Worm (Caenorhabditis elegans) whole organism, young adult: ENCODE results near the gene T14G8.4.

ENCODE experiments used
- B0261.1 ChIP-seq: sonication (generic microtip); optimal IDR thresholded peaks from 2 replicates; lab custom pipeline; 2016; ENCODE audit warnings: mild to moderate bottlenecking, missing genetic modification characterization, moderate library complexity, missing compliant biosample characterization
- B0336.3 ChIP-seq: fragments of 200-800 bp; sonication (Bioruptor generic); IDR thresholded peaks from 2 replicates; pipeline ENCODE4 v1.3.6; 2022; ENCODE audit warnings: missing genetic modification characterization, missing compliant biosample characterization
- C06A6.2 ChIP-seq: fragments of 200-800 bp; sonication (Bioruptor generic); conservative IDR thresholded peaks from 2 replicates; pipeline ENCODE4 v1.3.6; 2022; ENCODE audit warnings: missing genetic modification characterization, missing compliant biosample characterization
- F33H1.4 ChIP-seq: fragments of 200-800 bp; sonication (Bioruptor generic); IDR thresholded peaks from 2 replicates; pipeline ENCODE4 v1.3.6; 2022; ENCODE audit warnings: missing genetic modification reagents, missing genetic modification characterization, missing compliant biosample characterization
- F39B2.1 ChIP-seq: fragments of 200-800 bp; sonication (Bioruptor generic); IDR thresholded peaks from 2 replicates; pipeline ENCODE4 v1.3.6; 2022; ENCODE audit warnings: missing genetic modification reagents, missing genetic modification characterization, missing compliant biosample characterization
- F57A8.1 ChIP-seq: fragments of 200-800 bp; sonication (Bioruptor generic); optimal IDR thresholded peaks from 2 replicates; lab custom pipeline; 2018; ENCODE audit warnings: mild to moderate bottlenecking, missing genetic modification characterization, moderate library complexity, missing compliant biosample characterization
- F57C9.4 ChIP-seq: sonication (generic microtip); optimal IDR thresholded peaks from 2 replicates; lab custom pipeline; 2017; ENCODE audit warnings: mild to moderate bottlenecking, missing genetic modification characterization, missing compliant biosample characterization
- Y53G8AR.9 ChIP-seq: fragments of 200-800 bp; sonication (Bioruptor generic); conservative IDR thresholded peaks from 2 replicates; pipeline ENCODE4 v1.3.6; 2022; ENCODE audit warnings: missing genetic modification reagents, missing genetic modification characterization, missing compliant biosample characterization
- Y67H2A.10 ChIP-seq: fragments of 200-800 bp; sonication (Bioruptor generic); conservative IDR thresholded peaks from 2 replicates; pipeline ENCODE4 v1.3.6; 2022; ENCODE audit warnings: missing genetic modification reagents, missing genetic modification characterization, missing compliant biosample characterization
- Y79H2A.3 ChIP-seq: fragments of 200-800 bp; sonication (Bioruptor generic); conservative IDR thresholded peaks from 2 replicates; pipeline ENCODE4 v1.3.6; 2022; ENCODE audit warnings: missing genetic modification reagents, missing genetic modification characterization, missing compliant biosample characterization
- ama-1 ChIP-seq, 3 experiments: fragments of 150-350 bp in 1 of 3; sonication (generic microtip) in 2 of 3; optimal IDR thresholded peaks; 2 replicates each; lab custom pipeline; 2014 to 2018; ENCODE audit warnings: missing biosample characterization in 2 of 3, missing genetic modification characterization in 2 of 3, missing genetic modification reagents in 2 of 3
- aptf-2 ChIP-seq: fragments of 200-800 bp; sonication (Bioruptor generic); conservative IDR thresholded peaks from 2 replicates; pipeline ENCODE4 v1.3.6; 2022; ENCODE audit warnings: missing genetic modification reagents, missing genetic modification characterization, missing compliant biosample characterization
- attf-3 ChIP-seq: fragments of 200-800 bp; sonication (Bioruptor generic); conservative IDR thresholded peaks from 2 replicates; pipeline ENCODE4 v1.3.6; 2022; ENCODE audit warnings: missing genetic modification reagents, missing genetic modification characterization, missing compliant biosample characterization
- attf-5 ChIP-seq: fragments of 200-800 bp; sonication (Bioruptor generic); optimal IDR thresholded peaks from 2 replicates; lab custom pipeline; 2018; ENCODE audit warnings: mild to moderate bottlenecking, missing genetic modification characterization, missing compliant biosample characterization
- bed-1 ChIP-seq: fragments of 200-800 bp; sonication (Bioruptor generic); IDR thresholded peaks from 2 replicates; pipeline ENCODE4 v1.3.6; 2022; ENCODE audit warnings: missing genetic modification reagents, missing genetic modification characterization, missing compliant biosample characterization
- ccch-3 ChIP-seq: fragments of 200-800 bp; sonication (Bioruptor generic); optimal IDR thresholded peaks from 2 replicates; lab custom pipeline; 2018; ENCODE audit warnings: mild to moderate bottlenecking, missing genetic modification characterization, missing compliant biosample characterization
- cebp-1 ChIP-seq, 2 experiments: fragments of 200-800 bp in 1 of 2; sonication (Bioruptor generic) in 1 of 2; sonication (generic microtip) in 1 of 2; IDR thresholded peaks in 1 of 2; optimal IDR thresholded peaks in 1 of 2; 2 replicates each; pipeline versions ENCODE4 v1.3.6 to Lab custom; 2017 to 2022; ENCODE audit warnings: missing compliant biosample characterization in 2 of 2, missing genetic modification characterization in 2 of 2, mild to moderate bottlenecking in 1 of 2, missing genetic modification reagents in 1 of 2, moderate library complexity in 1 of 2
- ceh-91 ChIP-seq: fragments of 200-800 bp; sonication (Bioruptor generic); IDR thresholded peaks from 2 replicates; pipeline ENCODE4 v1.3.6; 2022; ENCODE audit warnings: missing genetic modification reagents, missing genetic modification characterization, missing compliant biosample characterization
- chd-7 ChIP-seq: sonication (generic microtip); optimal IDR thresholded peaks from 2 replicates; lab custom pipeline; 2016; ENCODE audit warnings: mild to moderate bottlenecking, missing genetic modification characterization, moderate library complexity, missing compliant biosample characterization
- dpl-1 ChIP-seq: fragments of 150-350 bp; optimal IDR thresholded peaks from 2 replicates; lab custom pipeline; 2014; ENCODE audit warnings: missing biosample characterization, missing genetic modification reagents, missing genetic modification characterization
- efl-1 ChIP-seq: fragments of 150-350 bp; optimal IDR thresholded peaks from 2 replicates; lab custom pipeline; 2014; ENCODE audit warnings: missing biosample characterization, missing genetic modification reagents, missing genetic modification characterization
- egl-18 ChIP-seq: fragments of 200-800 bp; sonication (Bioruptor generic); IDR thresholded peaks from 2 replicates; pipeline ENCODE4 v1.3.6; 2022; ENCODE audit warnings: missing genetic modification reagents, missing genetic modification characterization, missing compliant biosample characterization
- egrh-3 ChIP-seq: fragments of 200-800 bp; sonication (Bioruptor generic); IDR thresholded peaks from 2 replicates; pipeline ENCODE4 v1.3.6; 2022; ENCODE audit warnings: missing genetic modification reagents, missing genetic modification characterization, missing compliant biosample characterization
- ekl-4 ChIP-seq: fragments of 200-800 bp; sonication (Bioruptor generic); IDR thresholded peaks from 2 replicates; pipeline ENCODE4 v1.3.6; 2022; ENCODE audit warnings: missing genetic modification reagents, missing genetic modification characterization, missing compliant biosample characterization
- fkh-3 ChIP-seq: sonication (generic microtip); optimal IDR thresholded peaks from 2 replicates; lab custom pipeline; 2016; ENCODE audit warnings: mild to moderate bottlenecking, missing genetic modification characterization, missing compliant biosample characterization
- hlh-26 ChIP-seq: fragments of 200-800 bp; sonication (Bioruptor generic); conservative IDR thresholded peaks from 2 replicates; pipeline ENCODE4 v1.3.6; 2022; ENCODE audit warnings: missing genetic modification reagents, missing genetic modification characterization, missing compliant biosample characterization
- hmg-1.2 ChIP-seq: fragments of 200-800 bp; sonication (Bioruptor generic); IDR thresholded peaks from 2 replicates; pipeline ENCODE4 v1.3.6; 2022; ENCODE audit warnings: missing genetic modification reagents, missing genetic modification characterization, missing compliant biosample characterization
- lag-1 ChIP-seq: fragments of 200-800 bp; sonication (Bioruptor generic); IDR thresholded peaks from 2 replicates; pipeline ENCODE4 v1.3.6; 2022; ENCODE audit warnings: missing genetic modification reagents, missing genetic modification characterization, missing compliant biosample characterization
- lin-26 ChIP-seq: fragments of 200-800 bp; sonication (Bioruptor generic); IDR thresholded peaks from 2 replicates; pipeline ENCODE4 v1.3.6; 2022; ENCODE audit warnings: missing genetic modification reagents, missing genetic modification characterization, missing compliant biosample characterization
- lin-54 ChIP-seq: fragments of 200-800 bp; sonication (Bioruptor generic); optimal IDR thresholded peaks from 2 replicates; lab custom pipeline; 2018; ENCODE audit warnings: mild to moderate bottlenecking, missing genetic modification characterization, missing compliant biosample characterization
- madf-10 ChIP-seq: sonication (generic microtip); optimal IDR thresholded peaks from 2 replicates; lab custom pipeline; 2016; ENCODE audit warnings: mild to moderate bottlenecking, missing genetic modification characterization, missing compliant biosample characterization
- madf-6 ChIP-seq: fragments of 200-800 bp; sonication (Bioruptor generic); IDR thresholded peaks from 2 replicates; pipeline ENCODE4 v1.3.6; 2022; ENCODE audit warnings: missing genetic modification reagents, missing genetic modification characterization, missing compliant biosample characterization
- madf-8 ChIP-seq: fragments of 200-800 bp; sonication (Bioruptor generic); conservative IDR thresholded peaks from 2 replicates; pipeline ENCODE4 v1.3.6; 2022; ENCODE audit warnings: missing genetic modification reagents, missing genetic modification characterization, missing compliant biosample characterization
- mel-28 ChIP-seq: sonication (generic microtip); optimal IDR thresholded peaks from 2 replicates; lab custom pipeline; 2016; ENCODE audit warnings: borderline replicate concordance, mild to moderate bottlenecking, missing genetic modification characterization, missing compliant biosample characterization
- mxl-1 ChIP-seq: sonication (generic microtip); optimal IDR thresholded peaks from 2 replicates; lab custom pipeline; 2016; ENCODE audit warnings: missing genetic modification characterization, missing compliant biosample characterization
- nfya-1 ChIP-seq: sonication (generic microtip); optimal IDR thresholded peaks from 2 replicates; lab custom pipeline; 2017; ENCODE audit warnings: antibody characterized with exemption, missing compliant biosample characterization, missing genetic modification characterization, borderline replicate concordance; ENCODE audit not compliant: insufficient read depth
- nfyb-1 ChIP-seq: fragments of 200-800 bp; sonication (Bioruptor generic); IDR thresholded peaks from 2 replicates; pipeline ENCODE4 v1.3.6; 2022; ENCODE audit warnings: missing genetic modification reagents, missing genetic modification characterization, missing compliant biosample characterization
- nhr-27 ChIP-seq: fragments of 200-800 bp; sonication (Bioruptor generic); optimal IDR thresholded peaks from 2 replicates; lab custom pipeline; 2018; ENCODE audit warnings: mild to moderate bottlenecking, missing genetic modification characterization, moderate library complexity, missing compliant biosample characterization
- pbrm-1 ChIP-seq: fragments of 200-800 bp; sonication (Bioruptor generic); IDR thresholded peaks from 2 replicates; pipeline ENCODE4 v1.3.6; 2022; ENCODE audit warnings: missing genetic modification reagents, missing genetic modification characterization, missing compliant biosample characterization
- repo-1 ChIP-seq: sonication (generic microtip); optimal IDR thresholded peaks from 2 replicates; lab custom pipeline; 2017; ENCODE audit warnings: mild to moderate bottlenecking, missing genetic modification characterization, missing compliant biosample characterization
- sdz-38 ChIP-seq: sonication (generic microtip); optimal IDR thresholded peaks from 2 replicates; lab custom pipeline; 2016; ENCODE audit warnings: missing genotype, missing genetic modification characterization, missing compliant biosample characterization
- snpc-3.4 ChIP-seq: sonication (generic microtip); optimal IDR thresholded peaks from 2 replicates; lab custom pipeline; 2017; ENCODE audit warnings: missing genetic modification characterization, mild to moderate bottlenecking, missing compliant biosample characterization, antibody characterized with exemption, moderate library complexity, missing genotype, missing genetic modification reagents
- somi-1 ChIP-seq: fragments of 200-800 bp; sonication (Bioruptor generic); optimal IDR thresholded peaks from 2 replicates; lab custom pipeline; 2018; ENCODE audit warnings: mild to moderate bottlenecking, missing genetic modification characterization, missing compliant biosample characterization
- tbp1 ChIP-seq: fragments of 200-800 bp; sonication (Bioruptor generic); optimal IDR thresholded peaks from 2 replicates; lab custom pipeline; 2018; ENCODE audit warnings: mild to moderate bottlenecking, missing genetic modification characterization, missing compliant biosample characterization
- xnd-1 ChIP-seq: sonication (generic microtip); optimal IDR thresholded peaks from 2 replicates; lab custom pipeline; 2016; ENCODE audit warnings: missing genotype, missing genetic modification reagents, missing genetic modification characterization, missing compliant biosample characterization
- ztf-18 ChIP-seq: sonication (generic microtip); optimal IDR thresholded peaks from 2 replicates; lab custom pipeline; 2016; ENCODE audit warnings: missing genotype, mild to moderate bottlenecking, missing genetic modification characterization, missing compliant biosample characterization
- ztf-22 ChIP-seq: fragments of 200-800 bp; sonication (Bioruptor generic); optimal IDR thresholded peaks from 2 replicates; lab custom pipeline; 2018; ENCODE audit warnings: mild to moderate bottlenecking, missing genetic modification characterization, moderate library complexity, missing compliant biosample characterization
- ztf-28 ChIP-seq: fragments of 200-800 bp; sonication (Bioruptor generic); IDR thresholded peaks from 2 replicates; pipeline ENCODE4 v1.3.6; 2022; ENCODE audit warnings: missing genetic modification reagents, missing genetic modification characterization, missing compliant biosample characterization
- ztf-3 ChIP-seq: fragments of 200-800 bp; sonication (Bioruptor generic); optimal IDR thresholded peaks from 2 replicates; lab custom pipeline; 2018; ENCODE audit warnings: mild to moderate bottlenecking, missing genetic modification characterization, missing compliant biosample characterization

The T14G8.4 gene

ce11 chrX:12854680-12855079 lies 9.0 kb downstream of the T14G8.4 start:
- TF ChIP-seq tbp1: peak; percentile 84
- TF ChIP-seq aptf-2 (GFP tag; lab: Robert Waterston, UW): no peak
- peak; percentile 66 for TF ChIP-seq B0261.1 (tag; lab: Kevin White, UChicago)
- TF ChIP-seq hmg-1.2 (GFP tag; lab: Robert Waterston, UW): peak; percentile 62
- TF ChIP-seq F39B2.1 (GFP tag; lab: Robert Waterston, UW): no peak
- no peak for TF ChIP-seq chd-7 (tag; lab: Kevin White, UChicago)
- TF ChIP-seq mxl-1 (tag; lab: Kevin White, UChicago): no peak
- TF ChIP-seq ztf-3: no peak
- no peak for TF ChIP-seq C06A6.2
- TF ChIP-seq cebp-1 (GFP tag; IDR thresholded peaks at IDR 0.05; lab: Robert Waterston, UW): 0 out of 2 replicates have a peak, but pooled peaks have one; percentile 10
- no peak for TF ChIP-seq cebp-1 (tag; optimal IDR thresholded peaks at IDR 0.05; lab: Kevin White, UChicago)
- no peak for TF ChIP-seq egl-18 (GFP tag; lab: Robert Waterston, UW)
- no peak for TF ChIP-seq sdz-38 (tag; lab: Kevin White, UChicago)
- no peak for TF ChIP-seq attf-3 (GFP tag; lab: Robert Waterston, UW)
- no peak for TF ChIP-seq Y67H2A.10 (GFP tag; lab: Robert Waterston, UW)
- no peak for TF ChIP-seq ztf-22 (GFP tag; lab: Kevin White, UChicago)
- no peak for TF ChIP-seq fkh-3 (tag; lab: Kevin White, UChicago)
- TF ChIP-seq lin-54 (GFP tag; lab: Kevin White, UChicago): no peak
- no peak for TF ChIP-seq ama-1 (optimal IDR thresholded peaks at IDR 0.05; lab: Kevin White, UChicago)
- TF ChIP-seq ama-1 (GFP tag; optimal IDR thresholded peaks at IDR 0.05; lab: Kevin White, UChicago): no peak
- TF ChIP-seq somi-1 (GFP tag; lab: Kevin White, UChicago): no peak
- TF ChIP-seq lin-26: peak; percentile 51
- no peak for TF ChIP-seq mel-28 (tag; lab: Kevin White, UChicago)
- TF ChIP-seq dpl-1 (GFP tag; lab: Kevin White, UChicago): no peak
- TF ChIP-seq pbrm-1 (GFP tag; lab: Robert Waterston, UW): peak; percentile 45; the same call in 1 of the 2 replicates
- no peak for TF ChIP-seq efl-1 (GFP tag; lab: Kevin White, UChicago)
- no peak for TF ChIP-seq egrh-3 (GFP tag; lab: Robert Waterston, UW)
- no peak for TF ChIP-seq F57A8.1 (GFP tag; lab: Kevin White, UChicago)
- TF ChIP-seq bed-1 (GFP tag; lab: Robert Waterston, UW): no peak
- 0 out of 2 replicates have a peak, but pooled peaks have one; percentile 26 for TF ChIP-seq ekl-4 (GFP tag; lab: Robert Waterston, UW)
- TF ChIP-seq nhr-27 (tag; lab: Kevin White, UChicago): no peak
- TF ChIP-seq lag-1 (GFP tag; lab: Robert Waterston, UW): no peak
- TF ChIP-seq F57C9.4: no peak
- TF ChIP-seq ztf-18 (tag; lab: Kevin White, UChicago): no peak
- TF ChIP-seq nfya-1 (tag; lab: Kevin White, UChicago): no peak
- no peak for TF ChIP-seq hlh-26 (GFP tag; lab: Robert Waterston, UW)
- TF ChIP-seq madf-8: no peak
- no peak for TF ChIP-seq snpc-3.4 (tag; lab: Kevin White, UChicago)
- no peak for TF ChIP-seq madf-10 (tag; lab: Kevin White, UChicago)
- TF ChIP-seq nfyb-1 (GFP tag; lab: Robert Waterston, UW): no peak
- no peak for TF ChIP-seq ceh-91 (GFP tag; lab: Robert Waterston, UW)
- no peak for TF ChIP-seq Y79H2A.3 (GFP tag; lab: Robert Waterston, UW)
- no peak for TF ChIP-seq attf-5 (GFP tag; lab: Kevin White, UChicago)
- no peak for TF ChIP-seq madf-6
- TF ChIP-seq F33H1.4 (GFP tag; lab: Robert Waterston, UW): no peak
- no peak for TF ChIP-seq ccch-3 (GFP tag; lab: Kevin White, UChicago)
- no peak for TF ChIP-seq Y53G8AR.9 (GFP tag; lab: Robert Waterston, UW)
- no peak for TF ChIP-seq ztf-28
- no peak for TF ChIP-seq xnd-1
- TF ChIP-seq B0336.3: no peak
- TF ChIP-seq repo-1 (tag; lab: Kevin White, UChicago): no peak
